Worm (Caenorhabditis elegans): ENCODE measurements around the gene hsp-90.

ce11 chrV:14678298-14678697, 6.4 kb upstream of the hsp-90 start:
- TF ChIP-seq tab-1 (GFP tag; IDR thresholded peaks at IDR 0.05): no peak
- no peak for TF ChIP-seq ztf-29 (GFP tag; IDR thresholded peaks at IDR 0.05)
- no peak for TF ChIP-seq flt-1 (GFP tag; IDR thresholded peaks at IDR 0.05)
- no peak for TF ChIP-seq med-1 (GFP tag; optimal IDR thresholded peaks at IDR 0.05; ENCODE audit: insufficient read depth)
- TF ChIP-seq klf-2 (GFP tag; conservative IDR thresholded peaks at IDR 0.05): no peak
- no peak for TF ChIP-seq ref-1 (GFP tag; conservative IDR thresholded peaks at IDR 0.05)
- no peak for TF ChIP-seq T22C8.4 (GFP tag; IDR thresholded peaks at IDR 0.05)
